Worm (Caenorhabditis elegans): ENCODE data around the gene F09C6.3.

ce11 chrV:16831921-16832320, 48.0 kb downstream of the F09C6.3 start, which contains the start of gene srh-215:
- TF ChIP-seq lag-1 (GFP tag; IDR thresholded peaks at IDR 0.05) (no peak), nfya-2 (GFP tag; IDR thresholded peaks at IDR 0.05) (no peak), hlh-26 (GFP tag; conservative IDR thresholded peaks at IDR 0.05) (no peak), rec-8 (tag; optimal IDR thresholded peaks at IDR 0.05) (no peak), K11D2.4 (GFP tag; IDR thresholded peaks at IDR 0.05) (no peak)
